Worm (Caenorhabditis elegans): ENCODE data around the gene grd-12.

DNA sequence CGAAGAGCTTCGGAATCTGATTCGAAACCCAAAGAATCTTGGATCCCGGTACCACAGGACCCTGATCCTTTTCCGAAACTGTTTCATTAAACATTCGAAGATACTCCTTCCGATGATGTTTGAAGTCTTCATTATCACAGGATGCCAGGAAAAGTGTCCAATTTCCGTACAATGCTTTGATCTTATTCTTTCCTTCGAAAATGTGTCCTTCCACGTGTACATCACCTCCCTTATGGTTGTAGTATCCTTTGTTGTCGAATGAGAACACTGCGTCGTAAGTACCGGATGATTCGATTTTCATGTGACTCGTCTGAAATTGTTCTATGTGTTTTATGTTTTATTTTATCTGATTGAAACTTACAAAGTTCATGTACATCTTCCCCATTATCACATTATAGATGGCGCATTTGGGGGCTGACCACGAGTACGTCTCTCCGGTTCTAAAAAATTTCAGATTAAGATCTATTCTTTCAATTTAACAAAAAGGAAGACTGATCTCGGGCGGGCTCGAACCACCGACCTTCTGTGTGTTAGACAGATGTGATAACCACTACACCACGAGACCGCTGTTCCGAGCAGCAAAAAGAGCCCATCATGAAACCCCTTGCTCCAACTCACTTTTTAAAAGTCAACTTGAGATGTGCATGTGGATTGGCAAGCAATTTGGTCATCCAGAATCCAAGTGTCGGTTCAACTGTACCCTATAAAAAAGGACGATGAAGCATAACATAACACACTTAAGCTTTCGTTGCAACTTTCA is 34.4 kb downstream of the grd-12 start:
- no peak for TF ChIP-seq ama-1 (optimal IDR thresholded peaks at IDR 0.05)
- no peak for TF ChIP-seq aly-1 (tag; optimal IDR thresholded peaks at IDR 0.05)
- no peak for TF ChIP-seq ceh-36 (tag; optimal IDR thresholded peaks at IDR 0.05)
- TF ChIP-seq hmbx-1 (tag; optimal IDR thresholded peaks at IDR 0.05), result no peak
- TF ChIP-seq flt-1 (GFP tag; IDR thresholded peaks at IDR 0.05), result no peak
- TF ChIP-seq hmg-4 (GFP tag; optimal IDR thresholded peaks at IDR 0.05), result no peak
- no peak for TF ChIP-seq B0310.2 (tag; optimal IDR thresholded peaks at IDR 0.05)
- TF ChIP-seq ceh-13 (GFP tag; optimal IDR thresholded peaks at IDR 0.05), result no peak
- TF ChIP-seq pes-1 (GFP tag; IDR thresholded peaks at IDR 0.05), result no peak
- TF ChIP-seq hnd-1 (tag; optimal IDR thresholded peaks at IDR 0.05), result no peak
- TF ChIP-seq F13C5.2 (tag; optimal IDR thresholded peaks at IDR 0.05), result no peak
- TF ChIP-seq tbx-37 (GFP tag; conservative IDR thresholded peaks at IDR 0.05), result no peak
- TF ChIP-seq tra-4 (tag; optimal IDR thresholded peaks at IDR 0.05), result no peak
- TF ChIP-seq ets-7 (tag; optimal IDR thresholded peaks at IDR 0.05), result no peak
